Worm (Caenorhabditis elegans): Measurements from ENCODE around the gene ckc-1.

- TF ChIP-seq lin-14 (GFP tag; optimal IDR thresholded peaks at IDR 0.05) (peak; percentile 79), ztf-11 (tag; optimal IDR thresholded peaks at IDR 0.05) (no peak), aly-2 (tag; optimal IDR thresholded peaks at IDR 0.05) (no peak), lir-3 (tag; optimal IDR thresholded peaks at IDR 0.05; ENCODE audit: poor library complexity) (no peak), egl-13 (tag; optimal IDR thresholded peaks at IDR 0.05) (no peak), skn-1 (tag; optimal IDR thresholded peaks at IDR 0.05) (no peak), lsy-2 (tag; optimal IDR thresholded peaks at IDR 0.05) (peak; percentile 13 to 40), lin-15B (tag; optimal IDR thresholded peaks at IDR 0.05) (no peak), nhr-28 (tag; optimal IDR thresholded peaks at IDR 0.05) (no peak), lin-39 (tag; optimal IDR thresholded peaks at IDR 0.05) (no peak), alr-1 (tag; optimal IDR thresholded peaks at IDR 0.05; ENCODE audit: borderline replicate concordance) (no peak), nhr-71 (tag; optimal IDR thresholded peaks at IDR 0.05) (peak; percentile 30), pqm-1 (tag; optimal IDR thresholded peaks at IDR 0.05) (no peak)
Observed at ce11 chrX:3540861-3541260, 35.5 kb upstream of the ckc-1 start.

Data from whole organism, L1 larva.